Fruit fly (Drosophila melanogaster) whole organism, prepupa: ENCODE measurements around the gene Tip60.

Source experiments
- Blimp-1 ChIP-seq: fragments of 200-800 bp; sonication (Bioruptor generic); optimal IDR thresholded peaks from 3 replicates; lab custom pipeline; 2017; ENCODE audit warnings: missing biosample characterization, missing genetic modification characterization, mild to moderate bottlenecking, moderate library complexity, missing genetic modification reagents
- CG10631 ChIP-seq: fragments of 200-800 bp; sonication (Bioruptor generic); optimal IDR thresholded peaks from 2 replicates; lab custom pipeline; 2016; ENCODE audit warnings: missing biosample characterization, missing genetic modification characterization
- CG10669 ChIP-seq: fragments of 200-800 bp; sonication (Bioruptor generic); optimal IDR thresholded peaks from 3 replicates; lab custom pipeline; 2018; ENCODE audit warnings: missing biosample characterization, mild to moderate bottlenecking, missing genetic modification characterization, moderate library complexity
- CG11294 ChIP-seq: fragments of 200-800 bp; sonication (Bioruptor generic); IDR thresholded peaks from 2 replicates; pipeline ENCODE4 v1.3.6; 2022; ENCODE audit warnings: missing biosample characterization, missing genetic modification characterization
- CG11762 ChIP-seq: fragments of 200-800 bp; sonication (Bioruptor generic); optimal IDR thresholded peaks from 3 replicates; lab custom pipeline; 2016; ENCODE audit warnings: missing biosample characterization, missing genetic modification characterization; ENCODE audit not compliant: insufficient read depth
- CG11902 ChIP-seq: fragments of 200-800 bp; sonication (Bioruptor generic); optimal IDR thresholded peaks from 3 replicates; lab custom pipeline; 2016; ENCODE audit warnings: missing biosample characterization, missing genetic modification characterization
- CG15336 ChIP-seq: fragments of 200-800 bp; sonication (Bioruptor generic); IDR thresholded peaks from 2 replicates; pipeline ENCODE4 v1.3.6; 2022; ENCODE audit warnings: missing biosample characterization, missing genetic modification characterization
- CG1621 ChIP-seq: fragments of 200-800 bp; sonication (Bioruptor generic); optimal IDR thresholded peaks from 3 replicates; lab custom pipeline; 2018; ENCODE audit warnings: missing biosample characterization, mild to moderate bottlenecking, missing genetic modification characterization
- CG16779 ChIP-seq: fragments of 200-800 bp; sonication (Bioruptor generic); optimal IDR thresholded peaks from 3 replicates; lab custom pipeline; 2017; ENCODE audit warnings: missing biosample characterization, mild to moderate bottlenecking, missing genetic modification characterization
- CG3032 ChIP-seq: fragments of 200-800 bp; optimal IDR thresholded peaks from 2 replicates; lab custom pipeline; 2019; ENCODE audit warnings: missing biosample characterization, mild to moderate bottlenecking, missing genetic modification characterization, moderate library complexity
- CG32006 ChIP-seq: fragments of 200-800 bp; sonication (Bioruptor generic); optimal IDR thresholded peaks from 3 replicates; lab custom pipeline; 2017; ENCODE audit warnings: missing biosample characterization, mild to moderate bottlenecking, missing genetic modification characterization
- CG34406 ChIP-seq: fragments of 200-800 bp; sonication (Bioruptor generic); optimal IDR thresholded peaks from 3 replicates; lab custom pipeline; 2016; ENCODE audit warnings: missing biosample characterization, missing genetic modification characterization
- CG6163 ChIP-seq: fragments of 200-800 bp; sonication (Bioruptor generic); IDR thresholded peaks from 3 replicates; pipeline ENCODE4 v1.3.6; 2022; ENCODE audit warnings: missing biosample characterization, missing genetic modification characterization
- CG6276 ChIP-seq: fragments of 200-800 bp; sonication (Bioruptor generic); optimal IDR thresholded peaks from 2 replicates; lab custom pipeline; 2017; ENCODE audit warnings: missing biosample characterization, mild to moderate bottlenecking, missing genetic modification characterization
- CG6792 ChIP-seq: fragments of 200-800 bp; sonication (Bioruptor generic); optimal IDR thresholded peaks from 3 replicates; lab custom pipeline; 2016; ENCODE audit warnings: missing biosample characterization, missing genetic modification characterization
- CG6808 ChIP-seq: fragments of 200-800 bp; sonication (Bioruptor generic); optimal IDR thresholded peaks from 3 replicates; lab custom pipeline; 2017; ENCODE audit warnings: missing biosample characterization, missing genetic modification characterization, mild to moderate bottlenecking, moderate library complexity, missing genetic modification reagents
- CG6854 ChIP-seq: fragments of 200-800 bp; sonication (Bioruptor generic); optimal IDR thresholded peaks from 2 replicates; lab custom pipeline; 2017; ENCODE audit warnings: missing biosample characterization, mild to moderate bottlenecking, missing genetic modification characterization
- CG7368 ChIP-seq: fragments of 200-800 bp; sonication (Bioruptor generic); optimal IDR thresholded peaks from 3 replicates; lab custom pipeline; 2016; ENCODE audit warnings: missing biosample characterization, missing genetic modification characterization
- CG8119 ChIP-seq: fragments of 200-800 bp; sonication (Bioruptor generic); IDR thresholded peaks from 3 replicates; pipeline ENCODE4 v1.3.6; 2022; ENCODE audit warnings: missing biosample characterization, missing genetic modification characterization
- CG8319 ChIP-seq: fragments of 200-800 bp; sonication (Bioruptor generic); optimal IDR thresholded peaks from 3 replicates; lab custom pipeline; 2016; ENCODE audit warnings: missing biosample characterization, missing genetic modification characterization
- CG8632 ChIP-seq: fragments of 200-800 bp; sonication (Bioruptor generic); optimal IDR thresholded peaks from 3 replicates; lab custom pipeline; 2016; ENCODE audit warnings: missing biosample characterization, missing genetic modification characterization
- Eip75B ChIP-seq: fragments of 200-800 bp; sonication (Bioruptor generic); optimal IDR thresholded peaks from 3 replicates; lab custom pipeline; 2016; ENCODE audit warnings: missing biosample characterization, missing genetic modification characterization
- Eip78C ChIP-seq: fragments of 200-800 bp; sonication (Bioruptor generic); peaks from one replicate; lab custom pipeline; 2016; ENCODE audit warnings: missing biosample characterization, missing genetic modification characterization
- Ets21C ChIP-seq: fragments of 200-800 bp; sonication (Bioruptor generic); optimal IDR thresholded peaks from 3 replicates; lab custom pipeline; 2016; ENCODE audit warnings: missing biosample characterization, missing genetic modification characterization
- Gug ChIP-seq: fragments of 200-800 bp; sonication (Bioruptor generic); IDR thresholded peaks from 2 replicates; pipeline ENCODE4 v1.3.6; 2022; ENCODE audit warnings: missing biosample characterization, missing genetic modification characterization
- Hr39 ChIP-seq: fragments of 200-800 bp; sonication (Bioruptor generic); optimal IDR thresholded peaks from 2 replicates; lab custom pipeline; 2016; ENCODE audit warnings: missing biosample characterization, missing genetic modification characterization
- Met ChIP-seq: fragments of 200-800 bp; sonication (Bioruptor generic); optimal IDR thresholded peaks from 3 replicates; lab custom pipeline; 2016; ENCODE audit warnings: missing biosample characterization, missing genetic modification characterization
- OdsH ChIP-seq: fragments of 200-800 bp; sonication (Bioruptor generic); optimal IDR thresholded peaks from 3 replicates; lab custom pipeline; 2016; ENCODE audit warnings: missing biosample characterization, missing genetic modification characterization
- Smox ChIP-seq: fragments of 200-800 bp; sonication (Bioruptor generic); optimal IDR thresholded peaks from 3 replicates; lab custom pipeline; 2016; ENCODE audit warnings: missing biosample characterization, missing genetic modification characterization
- Sox14 ChIP-seq: fragments of 200-800 bp; sonication (Bioruptor generic); optimal IDR thresholded peaks from 3 replicates; lab custom pipeline; 2016; ENCODE audit warnings: missing biosample characterization, missing genetic modification characterization
- achi ChIP-seq: fragments of 200-800 bp; sonication (Bioruptor generic); optimal IDR thresholded peaks from 3 replicates; lab custom pipeline; 2016; ENCODE audit warnings: missing biosample characterization, missing genetic modification characterization
- cyc ChIP-seq: fragments of 200-800 bp; sonication (Bioruptor generic); optimal IDR thresholded peaks from 3 replicates; lab custom pipeline; 2016; ENCODE audit warnings: missing biosample characterization, missing genetic modification characterization
- dac ChIP-seq: fragments of 200-800 bp; sonication (Bioruptor generic); optimal IDR thresholded peaks from 2 replicates; lab custom pipeline; 2017; ENCODE audit warnings: missing biosample characterization, mild to moderate bottlenecking, missing genetic modification characterization
- dsx ChIP-seq: fragments of 200-800 bp; optimal IDR thresholded peaks from 3 replicates; lab custom pipeline; 2019; ENCODE audit warnings: missing biosample characterization, mild to moderate bottlenecking, missing genetic modification characterization, moderate library complexity; ENCODE audit not compliant: poor library complexity, severe bottlenecking
- eg ChIP-seq: fragments of 200-800 bp; sonication (Bioruptor generic); IDR thresholded peaks from 3 replicates; pipeline ENCODE4 v1.3.6; 2022; ENCODE audit warnings: missing biosample characterization, missing genetic modification characterization
- esn ChIP-seq: fragments of 200-800 bp; sonication (Bioruptor generic); optimal IDR thresholded peaks from 2 replicates; lab custom pipeline; 2016; ENCODE audit warnings: missing biosample characterization, mild to moderate bottlenecking, missing genetic modification characterization, moderate library complexity
- fd85E ChIP-seq: fragments of 200-800 bp; sonication (Bioruptor generic); optimal IDR thresholded peaks from 3 replicates; lab custom pipeline; 2016; ENCODE audit warnings: missing biosample characterization, missing genetic modification characterization
- fkh ChIP-seq: fragments of 200-800 bp; sonication (Bioruptor generic); optimal IDR thresholded peaks from 3 replicates; lab custom pipeline; 2017; ENCODE audit warnings: missing biosample characterization, mild to moderate bottlenecking, missing genetic modification characterization, moderate library complexity
- lz ChIP-seq: fragments of 200-800 bp; sonication (Bioruptor generic); optimal IDR thresholded peaks from 3 replicates; lab custom pipeline; 2016; ENCODE audit warnings: missing biosample characterization, missing genetic modification characterization
- pdm3 ChIP-seq: fragments of 200-800 bp; sonication (Bioruptor generic); optimal IDR thresholded peaks from 3 replicates; lab custom pipeline; 2016; ENCODE audit warnings: missing biosample characterization, missing genetic modification characterization
- salr ChIP-seq, 2 experiments: fragments of 200-800 bp; sonication (Bioruptor generic); optimal IDR thresholded peaks; 3 replicates each; lab custom pipeline; 2016 to 2018; ENCODE audit warnings: missing biosample characterization in 2 of 2, missing genetic modification characterization in 2 of 2, mild to moderate bottlenecking in 1 of 2
- ss ChIP-seq, 2 experiments: fragments of 200-800 bp; sonication (Bioruptor generic); optimal IDR thresholded peaks; 2 replicates in 1 of 2; 3 replicates in 1 of 2; lab custom pipeline; 2017 to 2018; ENCODE audit warnings: mild to moderate bottlenecking in 2 of 2, missing biosample characterization in 2 of 2, missing genetic modification characterization in 2 of 2, moderate library complexity in 1 of 2
- svp ChIP-seq: fragments of 200-800 bp; sonication (Bioruptor generic); peaks from one replicate; lab custom pipeline; 2016; ENCODE audit warnings: missing biosample characterization, missing genetic modification characterization
- topi ChIP-seq: fragments of 200-800 bp; sonication (Bioruptor generic); optimal IDR thresholded peaks from 3 replicates; lab custom pipeline; 2016; ENCODE audit warnings: missing biosample characterization, missing genetic modification characterization
- vri ChIP-seq: fragments of 200-800 bp; sonication (Bioruptor generic); optimal IDR thresholded peaks from 3 replicates; lab custom pipeline; 2016; ENCODE audit warnings: missing biosample characterization, mild to moderate bottlenecking, missing genetic modification characterization

Gene Tip60

dm6 chrX:4113698-4114216 lies 3.5 kb downstream of the Tip60 start, which contains the start of the genes dgt4 and Nsun2 (continued):
- TF ChIP-seq lz, result peak; percentile 45
- TF ChIP-seq Smox (GFP tag; lab: Kevin White, UChicago), result no peak
- TF ChIP-seq Eip78C (GFP tag; lab: Kevin White, UChicago), result peak; percentile 80
- TF ChIP-seq fkh, result peak; percentile 7
- no peak for TF ChIP-seq CG8319 (GFP tag; lab: Kevin White, UChicago)
- no peak for TF ChIP-seq CG11294 (GFP tag; lab: Robert Waterston, UW)
- TF ChIP-seq Blimp-1, result no peak
- TF ChIP-seq CG16779 (tag; lab: Kevin White, UChicago), result no peak
- TF ChIP-seq svp, result peak; percentile 16
- TF ChIP-seq Hr39 (GFP tag; lab: Kevin White, UChicago), result peak; percentile 55
- peak; percentile 15 for TF ChIP-seq CG32006 (GFP tag; lab: Kevin White, UChicago)
- no peak for TF ChIP-seq Gug
- TF ChIP-seq CG11902, result peak; percentile 4
- TF ChIP-seq cyc (GFP tag; lab: Kevin White, UChicago), result peak; percentile 29
- TF ChIP-seq CG10631 (GFP tag; lab: Kevin White, UChicago), result peak; percentile 36
- TF ChIP-seq dsx, result no peak
- TF ChIP-seq achi (GFP tag; lab: Kevin White, UChicago), result peak; percentile 32
- no peak for TF ChIP-seq CG6808 (GFP tag; lab: Kevin White, UChicago)
- peak; percentile 40 for TF ChIP-seq pdm3 (GFP tag; lab: Kevin White, UChicago)
- peak; percentile 42 for TF ChIP-seq OdsH (GFP tag; lab: Kevin White, UChicago)
- TF ChIP-seq CG6163 (GFP tag; lab: Robert Waterston, UW), result no peak
- no peak for TF ChIP-seq CG3032
- TF ChIP-seq CG8632, result peak; percentile 12
- TF ChIP-seq eg (GFP tag; lab: Robert Waterston, UW), result no peak
- no peak for TF ChIP-seq CG1621 (tag; lab: Kevin White, UChicago)
- TF ChIP-seq CG7368 (GFP tag; lab: Kevin White, UChicago), result no peak

- peak; percentile 32 for TF ChIP-seq dsx
- TF ChIP-seq CG6792 (GFP tag; lab: Kevin White, UChicago), result no peak
- TF ChIP-seq pdm3 (GFP tag; lab: Kevin White, UChicago), result no peak
- no peak for TF ChIP-seq salr (GFP tag; optimal IDR thresholded peaks at IDR 0.05; lab: Kevin White, UChicago)
- no peak for TF ChIP-seq CG11762 (GFP tag; lab: Kevin White, UChicago)
- no peak for TF ChIP-seq CG8319 (GFP tag; lab: Kevin White, UChicago)
- no peak for TF ChIP-seq fkh
- no peak for TF ChIP-seq cyc (GFP tag; lab: Kevin White, UChicago)
- no peak for TF ChIP-seq CG6276 (GFP tag; lab: Kevin White, UChicago)
- peak; percentile 72 for TF ChIP-seq svp
- peak; percentile 4 for TF ChIP-seq Eip75B (GFP tag; lab: Kevin White, UChicago)
- TF ChIP-seq Sox14 (GFP tag; lab: Kevin White, UChicago), result peak; percentile 53
- no peak for TF ChIP-seq CG16779 (tag; lab: Kevin White, UChicago)
- no peak for TF ChIP-seq eg (GFP tag; lab: Robert Waterston, UW)
- TF ChIP-seq vri (GFP tag; lab: Kevin White, UChicago), result peak; percentile 38
- peak; percentile 46 for TF ChIP-seq Eip78C (GFP tag; lab: Kevin White, UChicago)
- TF ChIP-seq Met (GFP tag; lab: Kevin White, UChicago), result peak; percentile 11
- peak; percentile 26 to 45 for TF ChIP-seq ss (GFP tag; optimal IDR thresholded peaks at IDR 0.05; lab: Kevin White, UChicago)
- TF ChIP-seq CG6808 (GFP tag; lab: Kevin White, UChicago), result no peak
- TF ChIP-seq CG10631 (GFP tag; lab: Kevin White, UChicago), result no peak
- no peak for TF ChIP-seq lz
Observed at dm6 chrX:4108612-4109173, 8.6 kb downstream of the Tip60 start.

- TF ChIP-seq CG7368 (GFP tag; lab: Kevin White, UChicago) (peak; percentile 26), dac (GFP tag; lab: Kevin White, UChicago) (peak; percentile 13), Hr39 (GFP tag; lab: Kevin White, UChicago) (no peak), CG10669 (GFP tag; lab: Kevin White, UChicago) (peak; percentile 53), CG15336 (GFP tag; lab: Robert Waterston, UW) (no peak), CG11762 (GFP tag; lab: Kevin White, UChicago) (no peak), CG8119 (GFP tag; lab: Robert Waterston, UW) (peak; percentile 34; the same call in 1 of the 3 replicates), CG6854 (GFP tag; lab: Kevin White, UChicago) (no peak), vri (GFP tag; lab: Kevin White, UChicago) (no peak), CG6276 (GFP tag; lab: Kevin White, UChicago) (peak; percentile 48), Ets21C (GFP tag; lab: Kevin White, UChicago) (no peak), fkh (no peak), Smox (GFP tag; lab: Kevin White, UChicago) (no peak), OdsH (GFP tag; lab: Kevin White, UChicago) (peak; percentile 40), topi (peak; percentile 19), lz (no peak), esn (GFP tag; lab: Kevin White, UChicago) (no peak), Met (GFP tag; lab: Kevin White, UChicago) (no peak), eg (GFP tag; lab: Robert Waterston, UW) (no peak), CG34406 (GFP tag; lab: Kevin White, UChicago) (no peak), CG1621 (tag; lab: Kevin White, UChicago) (no peak), fd85E (GFP tag; lab: Kevin White, UChicago) (no peak)
Observed at dm6 chrX:4108114-4108439, 9.2 kb downstream of the Tip60 start.
